Fruit fly (Drosophila melanogaster): ENCODE measurements around the gene primo-2.
A peak's percentile ranks its signal among the peaks of the same experiment; 100 is the strongest.

The primo-2 gene

dm6 chr3R:13660924-13661659 lies 50.5 kb downstream of the primo-2 start, which contains the start of gene B52 (continued):
- peak; percentile 34 for TF ChIP-seq pnt (GFP tag; optimal IDR thresholded peaks at IDR 0.05)
- no peak for TF ChIP-seq Neu2 (GFP tag; optimal IDR thresholded peaks at IDR 0.05; ENCODE audit: borderline replicate concordance)
- peak; percentile 49; the same call in 1 of the 2 replicates for TF ChIP-seq Rx (GFP tag; IDR thresholded peaks at IDR 0.05)
- peak; percentile 55; the same call in 1 of the 2 replicates for TF ChIP-seq Bgb (GFP tag; IDR thresholded peaks at IDR 0.05; ENCODE audit: partially characterized antibody)
- TF ChIP-seq Dek (tag; optimal IDR thresholded peaks at IDR 0.05): no peak
- TF ChIP-seq Awh (GFP tag; IDR thresholded peaks at IDR 0.05): peak; percentile 64
- TF ChIP-seq PHDP (tag; optimal IDR thresholded peaks at IDR 0.05): peak; percentile 70
- TF ChIP-seq sc (optimal IDR thresholded peaks at IDR 0.05): no peak
- peak; percentile 23 for TF ChIP-seq sc (GFP tag; optimal IDR thresholded peaks at IDR 0.05)
- peak; percentile 16 for TF ChIP-seq CG7928 (GFP tag; optimal IDR thresholded peaks at IDR 0.05)
- peak; percentile 63 for TF ChIP-seq CG11247 (GFP tag; IDR thresholded peaks at IDR 0.05)
- TF ChIP-seq CkIIα-i1 (GFP tag; IDR thresholded peaks at IDR 0.05): no peak
- no peak for TF ChIP-seq dimm (GFP tag; IDR thresholded peaks at IDR 0.05)
- TF ChIP-seq CG7271 (tag; optimal IDR thresholded peaks at IDR 0.05): peak; percentile 78
- peak; percentile 62 for TF ChIP-seq CG17186 (GFP tag; optimal IDR thresholded peaks at IDR 0.05)
- TF ChIP-seq Lim3 (GFP tag; IDR thresholded peaks at IDR 0.05): no peak
- TF ChIP-seq CG2889 (GFP tag; IDR thresholded peaks at IDR 0.05): 0 out of 3 replicates have a peak, but pooled peaks have one; percentile 42
- TF ChIP-seq pfk (GFP tag; optimal IDR thresholded peaks at IDR 0.05): peak; percentile 95
- TF ChIP-seq unpg (GFP tag; optimal IDR thresholded peaks at IDR 0.05): peak; percentile 63
- peak; percentile 1 for TF ChIP-seq CG12236 (GFP tag; optimal IDR thresholded peaks at IDR 0.05)
- no peak for TF ChIP-seq cwo (GFP tag; optimal IDR thresholded peaks at IDR 0.05)
- TF ChIP-seq en (GFP tag; optimal IDR thresholded peaks at IDR 0.05): peak; percentile 57
- TF ChIP-seq org-1 (GFP tag; optimal IDR thresholded peaks at IDR 0.05): peak; percentile 44
- peak; percentile 97 for TF ChIP-seq Med (GFP tag)
- peak in 1 of 2 experiments; percentile 45 for TF ChIP-seq tll (GFP tag; optimal IDR thresholded peaks at IDR 0.05)
- peak; percentile 52; the same call in 2 of the 3 replicates for TF ChIP-seq HLH4C (GFP tag; IDR thresholded peaks at IDR 0.05; ENCODE audit: partially characterized antibody)
- TF ChIP-seq tna (GFP tag; IDR thresholded peaks at IDR 0.05; ENCODE audit: partially characterized antibody): no peak
- TF ChIP-seq CG7357 (GFP tag; IDR thresholded peaks at IDR 0.05): peak; percentile 31; the same call in 1 of the 3 replicates
- no peak for TF ChIP-seq run (tag; optimal IDR thresholded peaks at IDR 0.05)
- TF ChIP-seq CG7839 (tag; optimal IDR thresholded peaks at IDR 0.05): no peak
- peak; percentile 47; the same call in 1 of the 2 replicates for TF ChIP-seq CG14441 (GFP tag; IDR thresholded peaks at IDR 0.05)
- no peak for TF ChIP-seq CG7556 (GFP tag; optimal IDR thresholded peaks at IDR 0.05)
- TF ChIP-seq ttk (GFP tag; IDR thresholded peaks at IDR 0.05): peak; percentile 62; the same call in 1 of the 2 replicates
- TF ChIP-seq Nf-YC (tag; optimal IDR thresholded peaks at IDR 0.05): no peak
- peak; percentile 75 for TF ChIP-seq schlank (tag; optimal IDR thresholded peaks at IDR 0.05)
- 0 out of 2 replicates have a peak, but pooled peaks have one; percentile 26 for TF ChIP-seq CG4730 (GFP tag; IDR thresholded peaks at IDR 0.05)
- peak; percentile 82 for TF ChIP-seq CG4707 (GFP tag; optimal IDR thresholded peaks at IDR 0.05)
- TF ChIP-seq Sin3A (optimal IDR thresholded peaks at IDR 0.05): peak; percentile 47
- peak; percentile 16 for TF ChIP-seq ERR (GFP tag; optimal IDR thresholded peaks at IDR 0.05)
- 0 out of 2 replicates have a peak, but pooled peaks have one; percentile 38 for TF ChIP-seq CG10321 (GFP tag; IDR thresholded peaks at IDR 0.05)
- TF ChIP-seq Sox102F (GFP tag; optimal IDR thresholded peaks at IDR 0.05): no peak
- peak; percentile 68 for TF ChIP-seq Side (GFP tag; optimal IDR thresholded peaks at IDR 0.05)
- peak; percentile 78 for TF ChIP-seq row (GFP tag; IDR thresholded peaks at IDR 0.05)
- peak; percentile 78; the same call in 1 of the 2 replicates for TF ChIP-seq NFAT (GFP tag; IDR thresholded peaks at IDR 0.05)
- peak; percentile 17 for TF ChIP-seq jing (GFP tag; optimal IDR thresholded peaks at IDR 0.05)
- 0 out of 2 replicates have a peak, but pooled peaks have one; percentile 9 for TF ChIP-seq Oaz (GFP tag; IDR thresholded peaks at IDR 0.05)
- peak; percentile 60; the same call in 2 of the 3 replicates for TF ChIP-seq H15 (GFP tag; IDR thresholded peaks at IDR 0.05)
- TF ChIP-seq CG2678 (tag; optimal IDR thresholded peaks at IDR 0.05): no peak
- TF ChIP-seq CG6683 (GFP tag; optimal IDR thresholded peaks at IDR 0.05): peak; percentile 8

Data from whole organism, embryonic.